Worm (Caenorhabditis elegans) whole organism, midembryonic: ENCODE data around the gene srd-30.

Experiments
- cog-1 ChIP-seq: sonication (generic microtip); optimal IDR thresholded peaks from 2 replicates; lab custom pipeline; 2016; ENCODE audit warnings: missing genetic modification characterization, missing compliant biosample characterization
- flt-1 ChIP-seq: fragments of 200-800 bp; sonication (Bioruptor generic); IDR thresholded peaks from 2 replicates; pipeline ENCODE4 v1.3.6; 2022; ENCODE audit warnings: missing genetic modification characterization, missing compliant biosample characterization
- med-1 ChIP-seq: sonication (generic microtip); optimal IDR thresholded peaks from 2 replicates; lab custom pipeline; 2017; ENCODE audit warnings: missing genetic modification characterization, mild to moderate bottlenecking, missing compliant biosample characterization, antibody characterized with exemption, missing genetic modification reagents; ENCODE audit not compliant: insufficient read depth
- tab-1 ChIP-seq: fragments of 200-800 bp; sonication (Bioruptor generic); IDR thresholded peaks from 2 replicates; pipeline ENCODE4 v1.3.6; 2022; ENCODE audit warnings: missing genetic modification characterization, missing compliant biosample characterization
- ztf-23 ChIP-seq: fragments of 200-800 bp; sonication (Bioruptor generic); IDR thresholded peaks from 2 replicates; pipeline ENCODE4 v1.3.6; 2022; ENCODE audit warnings: missing genetic modification reagents, missing genetic modification characterization, missing compliant biosample characterization

DNA sequence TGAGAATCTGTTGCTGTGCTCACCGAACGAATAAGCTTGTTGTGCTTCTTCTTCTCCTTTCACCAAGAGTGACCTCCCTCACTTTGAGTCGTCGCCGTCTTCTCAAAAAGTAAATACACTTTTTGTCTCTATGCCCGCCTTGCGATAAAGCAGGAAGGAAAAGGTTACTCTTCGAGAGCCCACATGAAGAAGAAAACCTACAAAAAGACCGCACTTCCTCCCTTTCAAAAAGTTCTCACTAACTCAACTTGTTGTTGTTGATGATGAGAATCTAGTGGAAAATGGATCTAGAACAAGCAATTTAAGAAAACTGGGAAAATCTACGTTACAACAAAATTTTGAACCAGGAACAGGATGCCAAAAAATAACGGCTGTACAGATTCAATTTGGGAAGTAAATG lies 39.1 kb upstream of the srd-30 start, which contains the start of gene C50E3.6:
- no peak for TF ChIP-seq ztf-23 (GFP tag; lab: Robert Waterston, UW)
- no peak for TF ChIP-seq flt-1 (GFP tag; lab: Robert Waterston, UW)
- no peak for TF ChIP-seq med-1 (GFP tag; lab: Kevin White, UChicago)
- TF ChIP-seq tab-1 (GFP tag; lab: Robert Waterston, UW) = no peak
- TF ChIP-seq cog-1 (tag; lab: Kevin White, UChicago) = no peak
